Fruit fly (Drosophila melanogaster): Measurements from ENCODE around the gene CG13073.

DNA sequence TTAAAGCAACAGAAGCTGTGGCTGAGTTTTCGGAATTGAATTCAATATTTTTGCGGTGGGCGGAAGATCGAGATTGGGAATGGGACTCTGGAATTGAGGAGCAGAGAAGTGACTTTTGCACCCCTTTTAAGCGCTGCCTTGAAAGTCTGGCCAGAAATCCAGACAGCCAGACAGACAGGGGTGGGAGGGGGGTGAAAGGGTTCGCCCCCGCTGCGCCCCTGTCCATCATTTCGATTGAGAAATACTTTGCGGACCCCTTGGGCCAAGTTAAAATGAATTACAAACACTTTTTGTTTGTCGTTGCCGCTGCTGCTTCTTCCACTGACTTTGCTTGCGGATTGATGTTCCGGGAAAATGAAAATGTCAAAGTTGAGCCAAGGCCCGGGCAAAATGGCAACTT lies 33.6 kb downstream of the CG13073 start:
- TF ChIP-seq CG8301 (tag; optimal IDR thresholded peaks at IDR 0.05) (no peak), CG14655 (GFP tag; optimal IDR thresholded peaks at IDR 0.05) (no peak), CG10348 (GFP tag; IDR thresholded peaks at IDR 0.05) (no peak), CG34367 (tag; optimal IDR thresholded peaks at IDR 0.05) (no peak), CG15710 (tag; optimal IDR thresholded peaks at IDR 0.05) (no peak), D1 (tag; optimal IDR thresholded peaks at IDR 0.05) (no peak), Pif1A (GFP tag; optimal IDR thresholded peaks at IDR 0.05) (no peak), CG17806 (tag; optimal IDR thresholded peaks at IDR 0.05) (no peak), CG9948 (tag; optimal IDR thresholded peaks at IDR 0.05) (no peak), CG12605 (GFP tag; IDR thresholded peaks at IDR 0.05) (no peak), Snoo (tag; optimal IDR thresholded peaks at IDR 0.05) (peak; percentile 10), CG8159 (tag; optimal IDR thresholded peaks at IDR 0.05) (no peak), CG4496 (GFP tag; IDR thresholded peaks at IDR 0.05) (no peak)
